Fruit fly (Drosophila melanogaster) whole organism, adult: ENCODE measurements around the gene CG42394.
A peak's percentile ranks its signal among the peaks of the same experiment; 100 is the strongest.

Experiments used
- CG5204 ChIP-seq: fragments of 200-800 bp; sonication (Bioruptor generic); optimal IDR thresholded peaks from 2 replicates; lab custom pipeline; 2016; ENCODE audit warnings: missing biosample characterization, missing genetic modification characterization
- CG7101 ChIP-seq: fragments of 200-800 bp; sonication (Bioruptor generic); optimal IDR thresholded peaks from 2 replicates; lab custom pipeline; 2018; ENCODE audit warnings: missing biosample characterization, mild to moderate bottlenecking, missing genetic modification characterization, moderate library complexity
- ovo ChIP-seq: fragments of 200-800 bp; sonication (Bioruptor generic); optimal IDR thresholded peaks from 2 replicates; lab custom pipeline; 2016; ENCODE audit warnings: missing biosample characterization, missing genetic modification characterization
- pad ChIP-seq: fragments of 200-800 bp; sonication (Bioruptor generic); optimal IDR thresholded peaks from 3 replicates; lab custom pipeline; 2017; ENCODE audit warnings: missing biosample characterization, missing genetic modification characterization, mild to moderate bottlenecking, moderate library complexity, missing genetic modification reagents
- tj ChIP-seq: fragments of 200-800 bp; sonication (Bioruptor generic); optimal IDR thresholded peaks from 3 replicates; lab custom pipeline; 2017; ENCODE audit warnings: missing biosample characterization, mild to moderate bottlenecking, missing genetic modification characterization, moderate library complexity
- toe ChIP-seq: fragments of 200-800 bp; sonication (Bioruptor generic); optimal IDR thresholded peaks from 2 replicates; lab custom pipeline; 2016; ENCODE audit warnings: missing biosample characterization, missing genetic modification characterization

DNA sequence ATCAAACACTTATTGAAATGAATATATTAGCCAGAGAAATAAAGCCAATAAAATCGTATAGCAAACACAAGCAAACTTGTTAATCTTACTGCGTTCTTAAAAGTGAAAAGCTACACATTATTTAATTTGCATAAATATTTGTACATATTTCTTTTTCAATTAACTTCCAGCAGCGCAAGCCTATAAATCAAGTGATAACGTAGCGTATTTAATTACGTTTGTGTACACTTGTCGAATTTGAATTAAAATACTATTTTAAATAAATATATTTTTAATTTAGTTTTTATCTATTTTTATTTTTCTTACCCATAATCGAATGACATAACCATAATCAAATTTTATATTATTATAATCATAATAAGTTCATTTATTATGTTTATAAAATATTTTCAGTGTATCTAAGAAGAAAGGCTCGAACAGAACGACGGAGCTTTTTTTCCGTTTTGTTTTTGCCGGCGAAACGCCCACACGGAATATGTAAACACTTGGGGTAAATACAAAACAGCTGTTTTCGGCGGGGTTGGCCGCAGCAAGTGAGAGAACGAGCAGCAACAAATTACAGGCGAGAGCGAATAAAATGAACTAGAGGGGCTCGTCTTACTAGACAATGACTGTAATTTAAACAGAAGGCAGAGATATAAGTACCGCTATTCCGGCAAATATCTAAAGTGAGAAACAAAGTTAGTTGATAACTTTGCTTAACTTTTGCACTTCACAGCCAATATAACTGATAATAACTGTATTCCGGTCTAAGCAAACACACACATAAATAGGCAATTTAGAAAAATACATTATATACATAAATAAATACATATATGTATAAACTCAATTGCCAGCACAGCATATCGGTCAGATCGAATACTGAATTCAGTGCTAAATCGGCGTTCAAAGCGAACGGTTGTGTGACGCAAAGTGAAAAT lies 26.1 kb downstream of the CG42394 start, which contains the start of gene Sodh2:
- TF ChIP-seq tj (GFP tag; lab: Kevin White, UChicago), result peak; percentile 37
- TF ChIP-seq pad (GFP tag; lab: Kevin White, UChicago), result peak; percentile 90
- peak; percentile 82 for TF ChIP-seq ovo (GFP tag; lab: Kevin White, UChicago)
- peak; percentile 62 for TF ChIP-seq toe (GFP tag; lab: Kevin White, UChicago)
- no peak for TF ChIP-seq CG5204 (GFP tag; lab: Kevin White, UChicago)
- peak; percentile 92 for TF ChIP-seq CG7101
